Worm (Caenorhabditis elegans) whole organism, L2 larva: Measurements from ENCODE around the gene F42A10.9.

Experiments used
- C34F6.9 ChIP-seq: fragments of 150-350 bp; optimal IDR thresholded peaks from 2 replicates; lab custom pipeline; 2014; ENCODE audit warnings: missing biosample characterization, missing genetic modification characterization
- F13H6.1 ChIP-seq: sonication (generic microtip); optimal IDR thresholded peaks from 2 replicates; lab custom pipeline; 2016; ENCODE audit warnings: missing genetic modification characterization, missing compliant biosample characterization
- R02D3.7 ChIP-seq: fragments of 150-350 bp; optimal IDR thresholded peaks from 2 replicates; lab custom pipeline; 2014; ENCODE audit warnings: missing biosample characterization, missing genetic modification characterization
- Y55F3AM.14 ChIP-seq: fragments of 200-800 bp; sonication (Bioruptor generic); optimal IDR thresholded peaks from 2 replicates; lab custom pipeline; 2018; ENCODE audit warnings: mild to moderate bottlenecking, missing genetic modification characterization, missing compliant biosample characterization
- ZK546.5 ChIP-seq: sonication (generic microtip); optimal IDR thresholded peaks from 2 replicates; lab custom pipeline; 2017; ENCODE audit warnings: missing biosample characterization, missing genetic modification characterization
- ama-1 ChIP-seq: fragments of 150-350 bp; optimal IDR thresholded peaks from 2 replicates; lab custom pipeline; 2018; ENCODE audit warnings: inconsistent platforms
- blmp-1 ChIP-seq: sonication (generic microtip); optimal IDR thresholded peaks from 2 replicates; lab custom pipeline; 2017; ENCODE audit warnings: missing genetic modification characterization, mild to moderate bottlenecking, missing compliant biosample characterization, antibody characterized with exemption, moderate library complexity; ENCODE audit not compliant: insufficient read depth
- ceh-16 ChIP-seq: fragments of 150-350 bp; optimal IDR thresholded peaks from 2 replicates; lab custom pipeline; 2014; ENCODE audit warnings: missing biosample characterization, missing genetic modification characterization
- crh-2 ChIP-seq: sonication (generic microtip); optimal IDR thresholded peaks from 2 replicates; lab custom pipeline; 2017; ENCODE audit warnings: missing biosample characterization, missing genetic modification characterization
- dmd-4 ChIP-seq: sonication (generic microtip); optimal IDR thresholded peaks from 2 replicates; lab custom pipeline; 2017; ENCODE audit warnings: missing biosample characterization, missing genetic modification characterization
- egl-27 ChIP-seq: sonication (generic microtip); optimal IDR thresholded peaks from 3 replicates; lab custom pipeline; 2017; ENCODE audit warnings: missing biosample characterization, missing genetic modification reagents, missing genetic modification characterization
- elt-3 ChIP-seq: sonication (generic microtip); optimal IDR thresholded peaks from 2 replicates; lab custom pipeline; 2017; ENCODE audit warnings: missing biosample characterization, missing genetic modification characterization
- fos-1 ChIP-seq: fragments of 150-350 bp; optimal IDR thresholded peaks from 2 replicates; lab custom pipeline; 2014; ENCODE audit warnings: missing biosample characterization, missing genetic modification characterization
- gmeb-1 ChIP-seq: fragments of 150-350 bp; optimal IDR thresholded peaks from 2 replicates; lab custom pipeline; 2014; ENCODE audit warnings: missing biosample characterization, missing genetic modification characterization
- lin-11 ChIP-seq: fragments of 150-350 bp; sonication (generic microtip); optimal IDR thresholded peaks from 2 replicates; lab custom pipeline; 2014; ENCODE audit warnings: missing biosample characterization, missing genetic modification characterization, inconsistent platforms, mixed read lengths
- lin-13 ChIP-seq: fragments of 150-350 bp; optimal IDR thresholded peaks from 2 replicates; lab custom pipeline; 2014; ENCODE audit warnings: missing biosample characterization, missing genetic modification reagents, missing genetic modification characterization
- lin-39 ChIP-seq: fragments of 150-350 bp; optimal IDR thresholded peaks from 2 replicates; lab custom pipeline; 2014; ENCODE audit warnings: missing biosample characterization, missing genetic modification reagents, missing genetic modification characterization
- lsy-2 ChIP-seq, 2 experiments: fragments of 150-350 bp in 1 of 2; sonication (generic microtip) in 1 of 2; optimal IDR thresholded peaks; 2 replicates each; lab custom pipeline; 2014 to 2017; ENCODE audit warnings: missing biosample characterization in 2 of 2, missing genetic modification characterization in 2 of 2
- mab-5 ChIP-seq: fragments of 150-350 bp; optimal IDR thresholded peaks from 2 replicates; lab custom pipeline; 2014; ENCODE audit warnings: missing biosample characterization, missing genetic modification characterization
- nhr-10 ChIP-seq: sonication (generic microtip); optimal IDR thresholded peaks from 2 replicates; lab custom pipeline; 2017; ENCODE audit warnings: missing biosample characterization, missing genetic modification characterization
- nhr-12 ChIP-seq: fragments of 150-350 bp; optimal IDR thresholded peaks from 2 replicates; lab custom pipeline; 2014; ENCODE audit warnings: missing biosample characterization, missing genetic modification characterization
- nhr-129 ChIP-seq: fragments of 150-350 bp; optimal IDR thresholded peaks from 2 replicates; lab custom pipeline; 2014; ENCODE audit warnings: missing biosample characterization, missing genetic modification characterization
- nhr-21 ChIP-seq: fragments of 150-350 bp; optimal IDR thresholded peaks from 2 replicates; lab custom pipeline; 2014; ENCODE audit warnings: missing biosample characterization, missing genetic modification characterization
- nhr-25 ChIP-seq: fragments of 150-350 bp; sonication (generic microtip); optimal IDR thresholded peaks from 3 replicates; lab custom pipeline; 2014; ENCODE audit warnings: missing biosample characterization, missing genetic modification characterization
- nhr-6 ChIP-seq: fragments of 150-350 bp; optimal IDR thresholded peaks from 2 replicates; lab custom pipeline; 2014; ENCODE audit warnings: missing biosample characterization, missing genetic modification characterization
- nhr-77 ChIP-seq: fragments of 150-350 bp; optimal IDR thresholded peaks from 2 replicates; lab custom pipeline; 2014; ENCODE audit warnings: missing biosample characterization, missing genetic modification characterization
- peb-1 ChIP-seq: fragments of 150-350 bp; optimal IDR thresholded peaks from 2 replicates; lab custom pipeline; 2014; ENCODE audit warnings: missing biosample characterization, missing genetic modification characterization
- sem-4 ChIP-seq: fragments of 150-350 bp; optimal IDR thresholded peaks from 2 replicates; lab custom pipeline; 2014; ENCODE audit warnings: missing biosample characterization, missing genetic modification reagents, missing genetic modification characterization
- skn-1 ChIP-seq: sonication (generic microtip); optimal IDR thresholded peaks from 2 replicates; lab custom pipeline; 2017; ENCODE audit warnings: missing biosample characterization, missing genetic modification characterization
- sma-3 ChIP-seq: sonication (generic microtip); optimal IDR thresholded peaks from 2 replicates; lab custom pipeline; 2016; ENCODE audit warnings: missing genetic modification reagents, missing genetic modification characterization, missing compliant biosample characterization
- sma-9 ChIP-seq, 2 experiments: fragments of 150-350 bp in 1 of 2; sonication (generic microtip) in 1 of 2; optimal IDR thresholded peaks; 2 replicates each; lab custom pipeline; 2014 to 2016; ENCODE audit warnings: missing genetic modification characterization in 2 of 2, mild to moderate bottlenecking in 1 of 2, missing biosample characterization in 1 of 2, missing compliant biosample characterization in 1 of 2, missing genetic modification reagents in 1 of 2, moderate library complexity in 1 of 2
- snpc-4 ChIP-seq: fragments of 150-350 bp; optimal IDR thresholded peaks from 2 replicates; lab custom pipeline; 2014; ENCODE audit warnings: missing biosample characterization, missing genetic modification characterization
- unc-55 ChIP-seq: fragments of 150-350 bp; sonication (generic microtip); optimal IDR thresholded peaks from 3 replicates; lab custom pipeline; 2014; ENCODE audit warnings: missing biosample characterization, missing genetic modification reagents, missing genetic modification characterization
- zag-1 ChIP-seq: fragments of 150-350 bp; optimal IDR thresholded peaks from 2 replicates; lab custom pipeline; 2014; ENCODE audit warnings: missing biosample characterization, missing genetic modification characterization
- ztf-1 ChIP-seq: fragments of 200-800 bp; sonication (Bioruptor generic); conservative IDR thresholded peaks from 2 replicates; pipeline ENCODE4 v1.3.6; 2022; ENCODE audit warnings: missing genetic modification characterization, missing compliant biosample characterization
- ztf-4 ChIP-seq: fragments of 150-350 bp; optimal IDR thresholded peaks from 2 replicates; lab custom pipeline; 2014; ENCODE audit warnings: missing biosample characterization, missing genetic modification characterization

F42A10.9 gene

ce11 chrIII:6168497-6169227, 4.3 kb downstream of the F42A10.9 start, which contains the start of gene efk-1:
Gene efk-1, minus strand, starts transcription at chrIII:6168547.
- peak; percentile 42 for TF ChIP-seq nhr-129 (tag; lab: Kevin White, UChicago)
- TF ChIP-seq dmd-4 (tag; lab: Kevin White, UChicago): no peak
- TF ChIP-seq ama-1 (lab: Kevin White, UChicago): peak; percentile 20
- TF ChIP-seq C34F6.9: peak; percentile 21
- peak; percentile 36 for TF ChIP-seq crh-2 (tag; lab: Kevin White, UChicago)
- TF ChIP-seq ztf-1: no peak
- TF ChIP-seq, all 48 proteins: peak for 4

- TF ChIP-seq F13H6.1 (peak; percentile 46), lin-11 (tag; lab: Kevin White, UChicago) (no peak), sma-9 (GFP tag; optimal IDR thresholded peaks at IDR 0.05; lab: Kevin White, UChicago) (peak; percentile 37), sma-9 (tag; optimal IDR thresholded peaks at IDR 0.05; lab: Kevin White, UChicago) (no peak), sma-3 (GFP tag; lab: Kevin White, UChicago) (no peak), nhr-25 (tag; lab: Kevin White, UChicago) (peak; percentile 13), lsy-2 (tag; optimal IDR thresholded peaks at IDR 0.05; lab: Kevin White, UChicago) (peak in 1 of 2 experiments; percentile 60), C34F6.9 (peak; percentile 80), fos-1 (tag; lab: Kevin White, UChicago) (peak; percentile 3), mab-5 (tag; lab: Kevin White, UChicago) (peak; percentile 21), ama-1 (lab: Kevin White, UChicago) (peak; percentile 56), unc-55 (GFP tag; lab: Kevin White, UChicago) (peak; percentile 45), lin-39 (tag; lab: Kevin White, UChicago) (no peak), crh-2 (tag; lab: Kevin White, UChicago) (peak; percentile 32), sem-4 (tag; lab: Kevin White, UChicago) (no peak), nhr-129 (tag; lab: Kevin White, UChicago) (peak; percentile 74)
Measured at ce11 chrIII:6170038-6170437, 5.7 kb downstream of the F42A10.9 start.

DNA sequence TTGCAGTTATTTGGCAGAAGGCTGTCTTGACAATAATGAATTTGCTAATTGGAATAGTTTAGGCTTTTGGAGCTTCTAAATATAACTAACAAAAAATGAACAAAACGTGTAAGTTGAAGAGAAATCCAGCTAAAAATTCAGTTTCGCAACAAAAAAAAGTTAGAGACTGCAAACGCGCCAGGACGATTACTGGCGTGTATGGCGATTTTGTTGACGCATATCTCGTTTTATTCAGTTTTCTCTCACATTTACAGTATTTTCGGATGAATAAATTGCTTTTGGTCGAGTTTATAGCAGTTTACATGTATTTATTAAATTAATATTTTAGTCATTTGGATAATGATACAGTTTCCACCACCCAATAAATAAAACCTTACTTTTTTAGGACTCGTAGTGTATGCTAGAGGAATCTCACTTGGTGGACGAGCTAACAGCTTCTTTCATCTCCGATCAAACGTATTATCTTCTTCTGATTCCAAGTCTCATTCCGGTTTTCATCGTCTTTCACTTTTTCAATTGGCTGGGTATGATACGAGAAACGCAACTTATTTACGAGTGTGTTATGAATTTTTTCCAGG, 8.7 kb downstream of the F42A10.9 start, which contains the start of the genes abcf-3 and F42A10.5:
abcf-3 (plus strand) TSS at position 384 of the 578 bp plus-strand sequence.
F42A10.5 (minus strand) TSS at position 458 of the 578 bp plus-strand sequence.
- peak; percentile 70 for TF ChIP-seq nhr-129 (tag; lab: Kevin White, UChicago)
- TF ChIP-seq sma-3 (GFP tag; lab: Kevin White, UChicago): peak; percentile 42
- TF ChIP-seq ceh-16 (tag; lab: Kevin White, UChicago): no peak
- TF ChIP-seq ZK546.5 (tag; lab: Kevin White, UChicago): no peak
- no peak for TF ChIP-seq nhr-12
- TF ChIP-seq lsy-2 (tag; optimal IDR thresholded peaks at IDR 0.05; lab: Kevin White, UChicago): peak; percentile 79 to 89
- TF ChIP-seq skn-1 (tag; lab: Kevin White, UChicago): no peak
- TF ChIP-seq R02D3.7 (tag; lab: Kevin White, UChicago): no peak
- TF ChIP-seq blmp-1 (tag; lab: Kevin White, UChicago): no peak
- no peak for TF ChIP-seq dmd-4 (tag; lab: Kevin White, UChicago)
- peak; percentile 78 for TF ChIP-seq gmeb-1
- TF ChIP-seq fos-1 (tag; lab: Kevin White, UChicago): peak; percentile 17
- peak; percentile 17 for TF ChIP-seq ztf-4
- peak; percentile 65 for TF ChIP-seq lin-13 (GFP tag; lab: Kevin White, UChicago)
- no peak for TF ChIP-seq nhr-25 (tag; lab: Kevin White, UChicago)
- peak; percentile 46 for TF ChIP-seq nhr-6 (tag; lab: Kevin White, UChicago)
- peak; percentile 50 for TF ChIP-seq F13H6.1
- TF ChIP-seq nhr-10 (tag; lab: Kevin White, UChicago): no peak
- TF ChIP-seq peb-1 (tag; lab: Kevin White, UChicago): no peak
- no peak for TF ChIP-seq zag-1 (tag; lab: Kevin White, UChicago)
- TF ChIP-seq C34F6.9: peak; percentile 90
- no peak for TF ChIP-seq Y55F3AM.14 (GFP tag; lab: Kevin White, UChicago)
- peak; percentile 57 for TF ChIP-seq nhr-21
- peak; percentile 28 for TF ChIP-seq sem-4 (tag; lab: Kevin White, UChicago)
- peak; percentile 80 for TF ChIP-seq crh-2 (tag; lab: Kevin White, UChicago)
- peak; percentile 66 for TF ChIP-seq mab-5 (tag; lab: Kevin White, UChicago)
- TF ChIP-seq egl-27 (tag; lab: Kevin White, UChicago): no peak
- no peak for TF ChIP-seq snpc-4
- TF ChIP-seq nhr-77: peak; percentile 38
- no peak for TF ChIP-seq elt-3 (tag; lab: Kevin White, UChicago)
- no peak for TF ChIP-seq unc-55 (GFP tag; lab: Kevin White, UChicago)
- no peak for TF ChIP-seq lin-39 (tag; lab: Kevin White, UChicago)
- TF ChIP-seq sma-9 (GFP tag; optimal IDR thresholded peaks at IDR 0.05; lab: Kevin White, UChicago): peak; percentile 67
- TF ChIP-seq sma-9 (tag; optimal IDR thresholded peaks at IDR 0.05; lab: Kevin White, UChicago): no peak
